Fruit fly (Drosophila melanogaster): ENCODE measurements around the gene CG4374.

- TF ChIP-seq CG12605 (GFP tag; IDR thresholded peaks at IDR 0.05): no peak
- no peak for TF ChIP-seq CG32121 (GFP tag; IDR thresholded peaks at IDR 0.05)
- TF ChIP-seq gl (tag; optimal IDR thresholded peaks at IDR 0.05): no peak
- TF ChIP-seq CG34367 (tag; optimal IDR thresholded peaks at IDR 0.05): no peak
- TF ChIP-seq EcR (GFP tag; optimal IDR thresholded peaks at IDR 0.05): no peak
- no peak for TF ChIP-seq Pif1B (GFP tag; optimal IDR thresholded peaks at IDR 0.05)
- peak; percentile 57; the same call in 2 of the 3 replicates for TF ChIP-seq CG4496 (GFP tag; IDR thresholded peaks at IDR 0.05)
- TF ChIP-seq Snoo (tag; optimal IDR thresholded peaks at IDR 0.05): no peak
- TF ChIP-seq D1 (tag; optimal IDR thresholded peaks at IDR 0.05): no peak
- TF ChIP-seq CG8159 (tag; optimal IDR thresholded peaks at IDR 0.05): no peak
- TF ChIP-seq Pif1A (GFP tag; optimal IDR thresholded peaks at IDR 0.05): peak; percentile 0
- peak; percentile 58 for TF ChIP-seq CG14655 (GFP tag; optimal IDR thresholded peaks at IDR 0.05)
- TF ChIP-seq fd96Ca (GFP tag; IDR thresholded peaks at IDR 0.05): no peak
Measured at dm6 chr3R:23367540-23367939, 104.5 kb downstream of the CG4374 start.
